Fruit fly (Drosophila melanogaster): ENCODE results near the gene Mkp.
A peak's percentile ranks its signal among the peaks of the same experiment; 100 is the strongest.

The Mkp gene

dm6 chr3L:184251-184650 lies at the start of gene Mkp, which contains the start of the genes CG34140 and Mtch (continued):
- TF ChIP-seq NC2β (GFP tag; optimal IDR thresholded peaks at IDR 0.05) = peak; percentile 82
- no peak for TF ChIP-seq CG1832 (GFP tag; optimal IDR thresholded peaks at IDR 0.05)
- TF ChIP-seq CG15269 (tag; optimal IDR thresholded peaks at IDR 0.05) = no peak
- no peak for TF ChIP-seq Hr39 (optimal IDR thresholded peaks at IDR 0.05)
- TF ChIP-seq lola (GFP tag; optimal IDR thresholded peaks at IDR 0.05) = peak in 1 of 3 experiments; percentile 82
- TF ChIP-seq CG17568 (GFP tag; optimal IDR thresholded peaks at IDR 0.05) = no peak
- no peak for TF ChIP-seq dati (GFP tag; IDR thresholded peaks at IDR 0.05)
- TF ChIP-seq Mad (GFP tag; optimal IDR thresholded peaks at IDR 0.05) = peak; percentile 84
- peak; percentile 85 for TF ChIP-seq CG1792 (GFP tag; optimal IDR thresholded peaks at IDR 0.05)
- peak; percentile 85 for TF ChIP-seq CG10431 (GFP tag; optimal IDR thresholded peaks at IDR 0.05)
- peak; percentile 8 for TF ChIP-seq CG15073 (GFP tag; optimal IDR thresholded peaks at IDR 0.05)
- TF ChIP-seq gt (GFP tag; IDR thresholded peaks at IDR 0.05) = no peak
- peak; percentile 82 for TF ChIP-seq CG8924 (tag; optimal IDR thresholded peaks at IDR 0.05)
- TF ChIP-seq gsb (GFP tag; IDR thresholded peaks at IDR 0.05) = 0 out of 2 replicates have a peak, but pooled peaks have one; percentile 40
- TF ChIP-seq Chrac-16 (GFP tag; optimal IDR thresholded peaks at IDR 0.05) = peak; percentile 87
- TF ChIP-seq pfk (GFP tag; optimal IDR thresholded peaks at IDR 0.05) = peak; percentile 18
- peak; percentile 74 for TF ChIP-seq CG7556 (GFP tag; optimal IDR thresholded peaks at IDR 0.05)
- peak; percentile 63; the same call in 1 of the 3 replicates for TF ChIP-seq CG6175 (GFP tag; IDR thresholded peaks at IDR 0.05)
- TF ChIP-seq Pdp1 (GFP tag; optimal IDR thresholded peaks at IDR 0.05) = peak; percentile 90 to 99
- peak; percentile 98 for TF ChIP-seq Dll (GFP tag; IDR thresholded peaks at IDR 0.05; ENCODE audit: partially characterized antibody)
- TF ChIP-seq CG10979 (tag; optimal IDR thresholded peaks at IDR 0.05) = peak; percentile 76
- no peak for TF ChIP-seq CG15479 (GFP tag; optimal IDR thresholded peaks at IDR 0.05)
- TF ChIP-seq Deaf1 (tag; optimal IDR thresholded peaks at IDR 0.05) = no peak
- peak; percentile 65 for TF ChIP-seq CG6683 (GFP tag; optimal IDR thresholded peaks at IDR 0.05)
- TF ChIP-seq CG5245 (GFP tag; optimal IDR thresholded peaks at IDR 0.05) = peak; percentile 69
- TF ChIP-seq zfh1 (GFP tag; IDR thresholded peaks at IDR 0.05) = peak; percentile 74
- TF ChIP-seq Oli (tag; optimal IDR thresholded peaks at IDR 0.05) = no peak
- peak; percentile 7 for TF ChIP-seq nom (GFP tag; optimal IDR thresholded peaks at IDR 0.05)
- TF ChIP-seq C15 (GFP tag; IDR thresholded peaks at IDR 0.05) = peak; percentile 67; the same call in 1 of the 3 replicates
- TF ChIP-seq CG2875 (GFP tag; optimal IDR thresholded peaks at IDR 0.05) = no peak
- TF ChIP-seq CG8089 (GFP tag; optimal IDR thresholded peaks at IDR 0.05) = peak; percentile 75
- TF ChIP-seq klu (GFP tag; IDR thresholded peaks at IDR 0.05) = peak; percentile 74
- TF ChIP-seq Aef1 (GFP tag; IDR thresholded peaks at IDR 0.05) = peak; percentile 88
- peak; percentile 55 for TF ChIP-seq luna (GFP tag; optimal IDR thresholded peaks at IDR 0.05)
- peak; percentile 75 for TF ChIP-seq ci (GFP tag; IDR thresholded peaks at IDR 0.05)
- peak; percentile 54 for TF ChIP-seq BtbVII (GFP tag; optimal IDR thresholded peaks at IDR 0.05)
- no peak for TF ChIP-seq jing (GFP tag; optimal IDR thresholded peaks at IDR 0.05)
- TF ChIP-seq danr (GFP tag; IDR thresholded peaks at IDR 0.05) = peak; percentile 76
- peak; percentile 93 for TF ChIP-seq mam (GFP tag; optimal IDR thresholded peaks at IDR 0.05)
- TF ChIP-seq Lim3 (GFP tag; IDR thresholded peaks at IDR 0.05) = no peak
- TF ChIP-seq Tbp (GFP tag; optimal IDR thresholded peaks at IDR 0.05) = no peak
- no peak for TF ChIP-seq twi (tag; optimal IDR thresholded peaks at IDR 0.05)
- peak; percentile 68 for TF ChIP-seq emc (GFP tag; optimal IDR thresholded peaks at IDR 0.05)
- TF ChIP-seq CG7987 (GFP tag; optimal IDR thresholded peaks at IDR 0.05) = peak; percentile 40
- TF ChIP-seq CG2202 (tag; optimal IDR thresholded peaks at IDR 0.05) = peak; percentile 71
- TF ChIP-seq run (tag; optimal IDR thresholded peaks at IDR 0.05) = peak; percentile 67
- TF ChIP-seq en (GFP tag; optimal IDR thresholded peaks at IDR 0.05) = peak; percentile 69
- TF ChIP-seq CG12104 (GFP tag; optimal IDR thresholded peaks at IDR 0.05) = peak; percentile 83
- peak; percentile 86 for TF ChIP-seq CG18476 (GFP tag; optimal IDR thresholded peaks at IDR 0.05)
- no peak for TF ChIP-seq D19A (tag; optimal IDR thresholded peaks at IDR 0.05)
- peak; percentile 92 for TF ChIP-seq HLH4C (GFP tag; IDR thresholded peaks at IDR 0.05; ENCODE audit: partially characterized antibody)

Measured in whole organism, embryonic.